Fruit fly (Drosophila melanogaster) whole organism, embryonic: ENCODE data around the gene CG33946.

Experiments
- CG10366 ChIP-seq: fragments of 200-800 bp; sonication (Bioruptor generic); IDR thresholded peaks from 2 replicates; pipeline ENCODE4 v1.3.6; 2022; ENCODE audit warnings: missing biosample characterization, missing genetic modification characterization
- CG10431 ChIP-seq: fragments of 200-800 bp; sonication (Bioruptor generic); optimal IDR thresholded peaks from 3 replicates; lab custom pipeline; 2018; ENCODE audit warnings: missing biosample characterization, mild to moderate bottlenecking, missing genetic modification characterization
- CG11504 ChIP-seq: fragments of 200-800 bp; sonication (Bioruptor generic); optimal IDR thresholded peaks from 3 replicates; lab custom pipeline; 2019; ENCODE audit warnings: missing biosample characterization, mild to moderate bottlenecking, missing genetic modification characterization, moderate library complexity
- CG15269 ChIP-seq: fragments of 200-800 bp; sonication (Bioruptor generic); optimal IDR thresholded peaks from 2 replicates; lab custom pipeline; 2018; ENCODE audit warnings: missing biosample characterization, mild to moderate bottlenecking, missing genetic modification characterization, moderate library complexity
- CG17328 ChIP-seq: fragments of 200-800 bp; sonication (Bioruptor generic); IDR thresholded peaks from 2 replicates; pipeline ENCODE4 v1.3.6; 2022; ENCODE audit warnings: missing biosample characterization, missing genetic modification characterization
- CG17359 ChIP-seq: fragments of 200-800 bp; sonication (Bioruptor generic); optimal IDR thresholded peaks from 3 replicates; lab custom pipeline; 2018; ENCODE audit warnings: missing biosample characterization, mild to moderate bottlenecking, missing genetic modification characterization, moderate library complexity
- CG2889 ChIP-seq: fragments of 200-800 bp; sonication (Bioruptor generic); IDR thresholded peaks from 3 replicates; pipeline ENCODE4 v1.3.6; 2022; ENCODE audit warnings: missing biosample characterization, missing genetic modification characterization
- CG31441 ChIP-seq: fragments of 200-800 bp; sonication (Bioruptor generic); IDR thresholded peaks from 2 replicates; pipeline ENCODE4 v1.3.6; 2022; ENCODE audit warnings: missing biosample characterization, missing genetic modification characterization
- CG3163 ChIP-seq: fragments of 200-800 bp; sonication (Bioruptor generic); optimal IDR thresholded peaks from 3 replicates; lab custom pipeline; 2016; ENCODE audit warnings: missing biosample characterization, missing genetic modification characterization
- CG34422 ChIP-seq: fragments of 200-800 bp; sonication (Bioruptor generic); IDR thresholded peaks from 3 replicates; pipeline ENCODE4 v1.3.6; 2022; ENCODE audit warnings: missing biosample characterization, missing genetic modification characterization
- CG3847 ChIP-seq: fragments of 200-800 bp; sonication (Bioruptor generic); IDR thresholded peaks from 2 replicates; pipeline ENCODE4 v1.3.6; 2022; ENCODE audit warnings: missing biosample characterization, missing genetic modification characterization
- CG4424 ChIP-seq: fragments of 200-800 bp; sonication (Bioruptor generic); optimal IDR thresholded peaks from 3 replicates; lab custom pipeline; 2016; ENCODE audit warnings: missing biosample characterization, missing genetic modification characterization
- CG4707 ChIP-seq: fragments of 200-800 bp; sonication (Bioruptor generic); optimal IDR thresholded peaks from 2 replicates; lab custom pipeline; 2018; ENCODE audit warnings: missing biosample characterization, mild to moderate bottlenecking, missing genetic modification characterization, moderate library complexity
- CG6791 ChIP-seq: fragments of 200-800 bp; sonication (Bioruptor generic); IDR thresholded peaks from 3 replicates; pipeline ENCODE4 v1.3.6; 2022; ENCODE audit warnings: missing biosample characterization, missing genetic modification characterization; ENCODE audit not compliant: partially characterized antibody
- Ets97D ChIP-seq: fragments of 200-800 bp; sonication (Bioruptor generic); optimal IDR thresholded peaks from 3 replicates; lab custom pipeline; 2016; ENCODE audit warnings: missing biosample characterization, missing genetic modification characterization
- Hr51 ChIP-seq, 2 experiments: fragments of 200-800 bp; sonication (Bioruptor generic); optimal IDR thresholded peaks; 2 replicates in 1 of 2; 3 replicates in 1 of 2; lab custom pipeline; 2016 to 2018; ENCODE audit warnings: missing biosample characterization in 2 of 2, missing genetic modification characterization in 2 of 2, mild to moderate bottlenecking in 1 of 2, moderate library complexity in 1 of 2
- Lhr ChIP-seq: fragments of 200-800 bp; sonication (Bioruptor generic); optimal IDR thresholded peaks from 3 replicates; lab custom pipeline; 2017; ENCODE audit warnings: mild to moderate bottlenecking, missing biosample characterization, missing genetic modification reagents, missing genetic modification characterization
- NC2β ChIP-seq: fragments of 200-800 bp; sonication (Bioruptor generic); optimal IDR thresholded peaks from 2 replicates; lab custom pipeline; 2016; ENCODE audit warnings: missing biosample characterization, missing genetic modification characterization
- Nf-YB ChIP-seq: fragments of 200-800 bp; sonication (Bioruptor generic); optimal IDR thresholded peaks from 3 replicates; lab custom pipeline; 2019; ENCODE audit warnings: missing biosample characterization, mild to moderate bottlenecking, missing genetic modification characterization, moderate library complexity
- Sox102F ChIP-seq: fragments of 200-800 bp; sonication (Bioruptor generic); optimal IDR thresholded peaks from 2 replicates; lab custom pipeline; 2018; ENCODE audit warnings: missing biosample characterization, mild to moderate bottlenecking, missing genetic modification characterization, moderate library complexity
- Ssrp ChIP-seq: fragments of 200-800 bp; sonication (Bioruptor generic); optimal IDR thresholded peaks from 2 replicates; lab custom pipeline; 2018; ENCODE audit warnings: missing biosample characterization, mild to moderate bottlenecking, missing genetic modification characterization, moderate library complexity
- Xrp1 ChIP-seq: fragments of 200-800 bp; sonication (Bioruptor generic); IDR thresholded peaks from 2 replicates; pipeline ENCODE4 v1.3.6; 2022; ENCODE audit warnings: missing biosample characterization, missing genetic modification characterization
- crc ChIP-seq: fragments of 200-800 bp; sonication (Bioruptor generic); optimal IDR thresholded peaks from 2 replicates; lab custom pipeline; 2016; ENCODE audit warnings: missing biosample characterization, missing genetic modification characterization
- croc ChIP-seq: fragments of 200-800 bp; sonication (Bioruptor generic); conservative IDR thresholded peaks from 3 replicates; pipeline ENCODE4 v1.3.6; 2022; ENCODE audit warnings: missing biosample characterization, missing genetic modification characterization
- da ChIP-seq: fragments of 200-800 bp; sonication (Bioruptor generic); optimal IDR thresholded peaks from 2 replicates; lab custom pipeline; 2016; ENCODE audit warnings: missing biosample characterization, missing genetic modification characterization
- dmrt99B ChIP-seq: fragments of 200-800 bp; sonication (Bioruptor generic); optimal IDR thresholded peaks from 2 replicates; lab custom pipeline; 2018; ENCODE audit warnings: missing biosample characterization, mild to moderate bottlenecking, missing genetic modification characterization, moderate library complexity
- fd96Cb ChIP-seq: fragments of 200-800 bp; sonication (Bioruptor generic); optimal IDR thresholded peaks from 2 replicates; lab custom pipeline; 2018; ENCODE audit warnings: missing biosample characterization, mild to moderate bottlenecking, missing genetic modification characterization, moderate library complexity
- gem ChIP-seq: fragments of 200-800 bp; sonication (Bioruptor generic); optimal IDR thresholded peaks from 2 replicates; lab custom pipeline; 2019; ENCODE audit warnings: missing biosample characterization, mild to moderate bottlenecking, missing genetic modification characterization, moderate library complexity
- gsb ChIP-seq: fragments of 200-800 bp; sonication (Bioruptor generic); IDR thresholded peaks from 2 replicates; pipeline ENCODE4 v1.3.6; 2022; ENCODE audit warnings: missing biosample characterization, missing genetic modification characterization
- ken ChIP-seq: fragments of 200-800 bp; sonication (Bioruptor generic); IDR thresholded peaks from 3 replicates; pipeline ENCODE4 v1.3.6; 2022; ENCODE audit warnings: missing biosample characterization, missing genetic modification characterization
- kni ChIP-seq: fragments of 200-800 bp; sonication (Bioruptor generic); optimal IDR thresholded peaks from 3 replicates; lab custom pipeline; 2017; ENCODE audit warnings: mild to moderate bottlenecking, missing biosample characterization, missing genetic modification reagents, missing genetic modification characterization
- pan ChIP-seq, 4 experiments: fragments of >200 bp in 3 of 4; fragments of 200-800 bp in 1 of 4; sonication (Bioruptor generic) in 1 of 4; optimal IDR thresholded peaks in 3 of 4; IDR thresholded peaks in 1 of 4; 2 replicates each; pipeline versions ENCODE4 v1.3.6 to Lab custom; 2017 to 2022; ENCODE audit warnings: missing biosample characterization in 2 of 4, missing genetic modification characterization in 2 of 4, mixed read lengths in 1 of 4
- phol ChIP-seq: fragments of 200-800 bp; sonication (Bioruptor generic); optimal IDR thresholded peaks from 3 replicates; lab custom pipeline; 2018; ENCODE audit warnings: missing biosample characterization, mild to moderate bottlenecking, missing genetic modification characterization, moderate library complexity
- row ChIP-seq: fragments of 200-800 bp; sonication (Bioruptor generic); IDR thresholded peaks from 3 replicates; pipeline ENCODE4 v1.3.6; 2022; ENCODE audit warnings: missing biosample characterization, missing genetic modification characterization
- run ChIP-seq: fragments of 200-800 bp; sonication (Bioruptor generic); optimal IDR thresholded peaks from 3 replicates; lab custom pipeline; 2018; ENCODE audit warnings: missing biosample characterization, mild to moderate bottlenecking, missing genetic modification characterization
- schlank ChIP-seq: fragments of 200-800 bp; sonication (Bioruptor generic); optimal IDR thresholded peaks from 2 replicates; lab custom pipeline; 2018; ENCODE audit warnings: missing biosample characterization, mild to moderate bottlenecking, missing genetic modification characterization
- sens ChIP-seq: fragments of 200-800 bp; sonication (Bioruptor generic); peaks from one replicate; lab custom pipeline; 2016; ENCODE audit warnings: missing biosample characterization, missing genetic modification characterization
- tx ChIP-seq: fragments of 200-800 bp; sonication (Bioruptor generic); optimal IDR thresholded peaks from 2 replicates; lab custom pipeline; 2016; ENCODE audit warnings: missing biosample characterization, missing genetic modification characterization
- wdn ChIP-seq: fragments of 200-800 bp; sonication (Bioruptor generic); IDR thresholded peaks from 2 replicates; pipeline ENCODE4 v1.3.6; 2022; ENCODE audit warnings: missing biosample characterization, missing genetic modification characterization
- wor ChIP-seq: fragments of 200-800 bp; sonication (Bioruptor generic); IDR thresholded peaks from 2 replicates; pipeline ENCODE4 v1.3.6; 2022; ENCODE audit warnings: missing biosample characterization, missing genetic modification characterization

CG33946 gene

DNA sequence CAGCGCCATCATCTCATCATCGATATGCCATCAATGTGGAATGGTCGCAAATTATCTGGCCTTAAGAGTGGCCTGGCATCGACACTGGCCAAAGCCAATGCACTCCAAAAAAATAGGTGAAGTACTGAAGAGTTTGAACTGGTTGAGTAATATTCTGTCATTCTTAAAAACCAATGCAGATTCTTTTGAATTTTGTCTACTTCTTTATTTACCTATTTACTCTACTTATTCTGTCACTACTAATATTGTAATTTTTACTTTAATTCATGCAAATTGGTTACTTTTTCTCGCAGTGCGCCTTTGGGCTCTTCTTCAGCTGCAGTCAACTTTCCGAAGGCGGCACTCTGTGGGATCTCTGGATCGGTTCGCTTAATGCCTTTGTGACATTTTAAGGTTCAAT, 48.6 kb downstream of the CG33946 start (continued):
- no peak for TF ChIP-seq CG2889
- TF ChIP-seq ken (GFP tag; lab: Robert Waterston, UW), result no peak
- no peak for TF ChIP-seq NC2β (GFP tag; lab: Kevin White, UChicago)
- peak; percentile 10 for TF ChIP-seq phol
- no peak for TF ChIP-seq wor (GFP tag; lab: Robert Waterston, UW)
- TF ChIP-seq CG31441 (GFP tag; lab: Robert Waterston, UW), result 0 out of 2 replicates have a peak, but pooled peaks have one; percentile 34
- no peak for TF ChIP-seq tx (GFP tag; lab: Kevin White, UChicago)
- TF ChIP-seq CG10366 (GFP tag; lab: Robert Waterston, UW), result 0 out of 2 replicates have a peak, but pooled peaks have one; percentile 9
- no peak for TF ChIP-seq run (tag; lab: Kevin White, UChicago)
- peak; percentile 32; the same call in 1 of the 2 replicates for TF ChIP-seq CG17328
- no peak for TF ChIP-seq da
- TF ChIP-seq CG3163 (GFP tag; lab: Kevin White, UChicago), result no peak
- TF ChIP-seq CG6791, result no peak
- no peak for TF ChIP-seq CG4707 (GFP tag; lab: Kevin White, UChicago)
- no peak for TF ChIP-seq CG10431 (GFP tag; lab: Kevin White, UChicago)
- TF ChIP-seq gsb (GFP tag; lab: Robert Waterston, UW), result no peak
- no peak for TF ChIP-seq kni (GFP tag; lab: Kevin White, UChicago)
- no peak for TF ChIP-seq CG34422 (GFP tag; lab: Robert Waterston, UW)
- TF ChIP-seq schlank (tag; lab: Kevin White, UChicago), result no peak
- TF ChIP-seq dmrt99B (tag; lab: Kevin White, UChicago), result peak; percentile 35
- peak; percentile 3 for TF ChIP-seq CG4424 (GFP tag; lab: Kevin White, UChicago)
- TF ChIP-seq sens, result peak; percentile 57
- TF ChIP-seq crc (GFP tag; lab: Kevin White, UChicago), result no peak
- peak; percentile 40 for TF ChIP-seq Sox102F (GFP tag; lab: Kevin White, UChicago)

DNA sequence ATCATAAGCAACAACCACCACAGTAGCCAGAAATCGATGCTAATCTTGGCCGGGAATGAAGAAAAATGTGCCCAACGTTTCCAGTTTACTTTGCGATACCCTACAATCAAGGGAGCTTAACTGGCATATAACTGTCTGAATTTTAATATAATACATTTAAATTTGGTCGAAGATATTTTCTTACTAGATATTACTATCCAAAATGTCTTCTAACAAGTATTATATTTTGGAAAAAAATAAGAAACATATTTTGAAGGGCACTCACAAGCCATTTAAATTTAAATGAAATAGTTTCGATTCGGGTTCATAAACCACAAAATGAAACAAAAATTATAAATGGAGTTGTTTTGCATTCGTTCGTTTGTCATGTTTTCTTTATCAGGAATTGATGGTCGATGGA, 49.9 kb downstream of the CG33946 start:
- TF ChIP-seq CG15269 (tag; lab: Kevin White, UChicago) (peak; percentile 7), gem (peak; percentile 26), CG11504 (peak; percentile 34), Hr51 (GFP tag; optimal IDR thresholded peaks at IDR 0.05; lab: Kevin White, UChicago) (peak in 1 of 2 experiments; percentile 16), Nf-YB (GFP tag; lab: Kevin White, UChicago) (no peak), Lhr (GFP tag; lab: Kevin White, UChicago) (no peak), row (GFP tag; lab: Robert Waterston, UW) (0 out of 3 replicates have a peak, but pooled peaks have one; percentile 10), fd96Cb (peak; percentile 1), Sox102F (GFP tag; lab: Kevin White, UChicago) (peak; percentile 35), croc (GFP tag; lab: Robert Waterston, UW) (no peak), dmrt99B (tag; lab: Kevin White, UChicago) (peak; percentile 33), CG3847 (GFP tag; lab: Robert Waterston, UW) (no peak), CG17359 (tag; lab: Kevin White, UChicago) (peak; percentile 13), Xrp1 (GFP tag; lab: Robert Waterston, UW) (peak; percentile 34; the same call in 1 of the 2 replicates), pan (optimal IDR thresholded peaks at IDR 0.05; lab: Kevin White, UChicago) (no peak), pan (GFP tag; optimal IDR thresholded peaks at IDR 0.05 in 1 of 2, IDR thresholded peaks at IDR 0.05 in 1 of 2) (no peak), Ets97D (GFP tag; lab: Kevin White, UChicago) (no peak), wdn (no peak), CG31441 (GFP tag; lab: Robert Waterston, UW) (0 out of 2 replicates have a peak, but pooled peaks have one; percentile 23), Ssrp (tag; lab: Kevin White, UChicago) (no peak), sens (peak; percentile 4)
